Fruit fly (Drosophila melanogaster) S2 (cell line): Measurements from ENCODE around the gene Exo70.

Experiments used
- CG8478 ChIP-seq: fragments of >200 bp; optimal IDR thresholded peaks from 2 replicates; lab custom pipeline; 2018
- CTCF ChIP-seq, 2 experiments: fragments of >200 bp; optimal IDR thresholded peaks; 2 replicates each; lab custom pipeline; 2018

DNA sequence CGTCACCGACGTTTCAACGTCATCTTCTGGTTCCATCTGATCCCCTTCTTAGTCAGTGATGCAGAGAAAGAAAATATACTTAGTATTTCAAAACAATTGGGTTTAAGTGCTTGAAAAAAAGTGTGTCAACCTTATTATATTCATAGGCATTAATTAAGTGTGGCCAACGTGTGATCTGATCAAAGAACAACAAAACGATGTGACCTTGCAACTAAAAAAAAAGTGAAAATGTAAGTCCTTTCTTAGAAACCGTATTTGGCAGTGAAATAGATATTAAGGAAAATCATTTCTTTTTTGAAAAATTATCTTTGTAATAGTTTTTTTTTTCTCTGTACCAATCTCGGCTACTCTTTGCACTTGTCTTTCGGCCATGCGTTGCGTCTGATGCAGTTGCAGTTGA, 26.6 kb upstream of the Exo70 start:
- no peak for TF ChIP-seq CG8478 (lab: Kevin White, UChicago)
- no peak for TF ChIP-seq CTCF (optimal IDR thresholded peaks at IDR 0.05; lab: Kevin White, UChicago)
